Fruit fly (Drosophila melanogaster) whole organism, embryonic: ENCODE data around the gene CG10338.

ENCODE experiments used
- Aef1 ChIP-seq: fragments of 200-800 bp; sonication (Bioruptor generic); IDR thresholded peaks from 3 replicates; pipeline ENCODE4 v1.3.6; 2022; ENCODE audit warnings: missing biosample characterization, missing genetic modification characterization
- Bgb ChIP-seq: fragments of 200-800 bp; sonication (Bioruptor generic); IDR thresholded peaks from 2 replicates; pipeline ENCODE4 v1.3.6; 2022; ENCODE audit warnings: missing biosample characterization, missing genetic modification characterization; ENCODE audit not compliant: partially characterized antibody
- CG11247 ChIP-seq: fragments of 200-800 bp; sonication (Bioruptor generic); IDR thresholded peaks from 2 replicates; pipeline ENCODE4 v1.3.6; 2022; ENCODE audit warnings: missing biosample characterization, missing genetic modification characterization
- CG13296 ChIP-seq: fragments of 200-800 bp; sonication (Bioruptor generic); optimal IDR thresholded peaks from 3 replicates; lab custom pipeline; 2018; ENCODE audit warnings: missing biosample characterization, mild to moderate bottlenecking, missing genetic modification characterization
- CG17328 ChIP-seq: fragments of 200-800 bp; sonication (Bioruptor generic); IDR thresholded peaks from 2 replicates; pipeline ENCODE4 v1.3.6; 2022; ENCODE audit warnings: missing biosample characterization, missing genetic modification characterization
- CG17359 ChIP-seq: fragments of 200-800 bp; sonication (Bioruptor generic); optimal IDR thresholded peaks from 3 replicates; lab custom pipeline; 2018; ENCODE audit warnings: missing biosample characterization, mild to moderate bottlenecking, missing genetic modification characterization, moderate library complexity
- CG18619 ChIP-seq: fragments of 200-800 bp; sonication (Bioruptor generic); optimal IDR thresholded peaks from 3 replicates; lab custom pipeline; 2017; ENCODE audit warnings: missing biosample characterization, mild to moderate bottlenecking, missing genetic modification characterization
- CG30403 ChIP-seq: fragments of 200-800 bp; sonication (Bioruptor generic); optimal IDR thresholded peaks from 3 replicates; lab custom pipeline; 2016; ENCODE audit warnings: missing biosample characterization, missing genetic modification characterization
- CG31388 ChIP-seq: fragments of 200-800 bp; sonication (Bioruptor generic); optimal IDR thresholded peaks from 2 replicates; lab custom pipeline; 2016; ENCODE audit warnings: missing biosample characterization, missing genetic modification characterization
- CG3163 ChIP-seq: fragments of 200-800 bp; sonication (Bioruptor generic); optimal IDR thresholded peaks from 3 replicates; lab custom pipeline; 2016; ENCODE audit warnings: missing biosample characterization, missing genetic modification characterization
- CG4328 ChIP-seq: fragments of 200-800 bp; sonication (Bioruptor generic); optimal IDR thresholded peaks from 3 replicates; lab custom pipeline; 2017; ENCODE audit warnings: missing biosample characterization, missing genetic modification reagents, missing genetic modification characterization
- CG4617 ChIP-seq: fragments of 200-800 bp; sonication (Bioruptor generic); optimal IDR thresholded peaks from 3 replicates; lab custom pipeline; 2016; ENCODE audit warnings: missing biosample characterization, missing genetic modification characterization, borderline replicate concordance
- CG7271 ChIP-seq: fragments of 200-800 bp; sonication (Bioruptor generic); optimal IDR thresholded peaks from 2 replicates; lab custom pipeline; 2018; ENCODE audit warnings: missing biosample characterization, mild to moderate bottlenecking, missing genetic modification characterization, moderate library complexity
- CG7839 ChIP-seq: fragments of 200-800 bp; sonication (Bioruptor generic); optimal IDR thresholded peaks from 3 replicates; lab custom pipeline; 2018; ENCODE audit warnings: missing biosample characterization, mild to moderate bottlenecking, missing genetic modification characterization, moderate library complexity
- CG8944 ChIP-seq: fragments of 200-800 bp; sonication (Bioruptor generic); optimal IDR thresholded peaks from 3 replicates; lab custom pipeline; 2016; ENCODE audit warnings: missing biosample characterization, missing genetic modification characterization
- CG9215 ChIP-seq: fragments of 200-800 bp; sonication (Bioruptor generic); IDR thresholded peaks from 2 replicates; pipeline ENCODE4 v1.3.6; 2022; ENCODE audit warnings: missing biosample characterization, missing genetic modification characterization
- CG9727 ChIP-seq: fragments of 200-800 bp; sonication (Bioruptor generic); optimal IDR thresholded peaks from 3 replicates; lab custom pipeline; 2017; ENCODE audit warnings: missing biosample characterization, mild to moderate bottlenecking, missing genetic modification characterization
- Camta ChIP-seq: fragments of 200-800 bp; sonication (Bioruptor generic); optimal IDR thresholded peaks from 2 replicates; lab custom pipeline; 2016; ENCODE audit warnings: missing biosample characterization, missing genetic modification characterization
- D ChIP-seq, 2 experiments: fragments of 200-800 bp in 1 of 2; fragments of >200 bp in 1 of 2; sonication (Bioruptor generic) in 1 of 2; optimal IDR thresholded peaks; 2 replicates in 1 of 2; 3 replicates in 1 of 2; lab custom pipeline; 2017; ENCODE audit warnings: mild to moderate bottlenecking in 1 of 2, missing biosample characterization in 1 of 2, missing genetic modification characterization in 1 of 2, missing genetic modification reagents in 1 of 2
- Dll ChIP-seq: fragments of 200-800 bp; sonication (Bioruptor generic); IDR thresholded peaks from 4 replicates; pipeline ENCODE4 v1.3.6; 2022; ENCODE audit warnings: missing biosample characterization, missing genetic modification characterization; ENCODE audit not compliant: partially characterized antibody
- Fer1 ChIP-seq: fragments of 200-800 bp; sonication (Bioruptor generic); optimal IDR thresholded peaks from 2 replicates; lab custom pipeline; 2017; ENCODE audit warnings: missing biosample characterization, mild to moderate bottlenecking, missing genetic modification characterization
- Mes4 ChIP-seq: fragments of 200-800 bp; sonication (Bioruptor generic); optimal IDR thresholded peaks from 2 replicates; lab custom pipeline; 2016; ENCODE audit warnings: missing biosample characterization, missing genetic modification characterization
- Myb ChIP-seq: fragments of 200-800 bp; sonication (Bioruptor generic); optimal IDR thresholded peaks from 2 replicates; lab custom pipeline; 2016; ENCODE audit warnings: missing biosample characterization, missing genetic modification characterization
- Nf-YA ChIP-seq: fragments of 200-800 bp; sonication (Bioruptor generic); IDR thresholded peaks from 2 replicates; pipeline ENCODE4 v1.3.6; 2022; ENCODE audit warnings: missing biosample characterization, missing genetic modification characterization
- Oaz ChIP-seq: fragments of 200-800 bp; sonication (Bioruptor generic); IDR thresholded peaks from 2 replicates; pipeline ENCODE4 v1.3.6; 2022; ENCODE audit warnings: missing biosample characterization, missing genetic modification characterization
- Rfx ChIP-seq: fragments of 200-800 bp; sonication (Bioruptor generic); IDR thresholded peaks from 2 replicates; pipeline ENCODE4 v1.3.6; 2022; ENCODE audit warnings: missing biosample characterization, missing genetic modification characterization
- Six4 ChIP-seq: fragments of 200-800 bp; sonication (Bioruptor generic); optimal IDR thresholded peaks from 2 replicates; lab custom pipeline; 2016; ENCODE audit warnings: missing biosample characterization, missing genetic modification characterization
- Trl ChIP-seq, 3 experiments: fragments of >200 bp in 2 of 3; fragments of 200-800 bp in 1 of 3; sonication (Bioruptor generic) in 1 of 3; optimal IDR thresholded peaks; 2 replicates in 1 of 3; 3 replicates in 2 of 3; lab custom pipeline; 2016 to 2017; ENCODE audit warnings: missing biosample characterization in 1 of 3, missing genetic modification characterization in 1 of 3
- Usf ChIP-seq: fragments of 200-800 bp; sonication (Bioruptor generic); optimal IDR thresholded peaks from 2 replicates; lab custom pipeline; 2017; ENCODE audit warnings: missing genotype, missing biosample characterization, missing genetic modification characterization
- Xbp1 ChIP-seq: fragments of 200-800 bp; sonication (Bioruptor generic); optimal IDR thresholded peaks from 3 replicates; lab custom pipeline; 2016; ENCODE audit warnings: missing biosample characterization, mild to moderate bottlenecking, missing genetic modification characterization
- YL-1 ChIP-seq: fragments of 200-800 bp; sonication (Bioruptor generic); optimal IDR thresholded peaks from 3 replicates; lab custom pipeline; 2017; ENCODE audit warnings: missing biosample characterization, mild to moderate bottlenecking, missing genetic modification characterization
- al ChIP-seq: fragments of 200-800 bp; sonication (Bioruptor generic); IDR thresholded peaks from 2 replicates; pipeline ENCODE4 v1.3.6; 2022; ENCODE audit warnings: missing biosample characterization, missing genetic modification characterization
- aop ChIP-seq: fragments of 200-800 bp; sonication (Bioruptor generic); IDR thresholded peaks from 2 replicates; pipeline ENCODE4 v1.3.6; 2022; ENCODE audit warnings: missing biosample characterization, missing genetic modification characterization
- ap ChIP-seq: fragments of 200-800 bp; sonication (Bioruptor generic); IDR thresholded peaks from 2 replicates; pipeline ENCODE4 v1.3.6; 2022; ENCODE audit warnings: missing biosample characterization, missing genetic modification characterization
- ara ChIP-seq: fragments of 200-800 bp; sonication (Bioruptor generic); IDR thresholded peaks from 2 replicates; pipeline ENCODE4 v1.3.6; 2022; ENCODE audit warnings: missing biosample characterization, missing genetic modification characterization
- bab2 ChIP-seq: fragments of 200-800 bp; sonication (Bioruptor generic); optimal IDR thresholded peaks from 2 replicates; lab custom pipeline; 2016; ENCODE audit warnings: missing biosample characterization, missing genetic modification characterization
- cato ChIP-seq: fragments of 200-800 bp; sonication (Bioruptor generic); optimal IDR thresholded peaks from 2 replicates; lab custom pipeline; 2016; ENCODE audit warnings: missing biosample characterization, missing genetic modification characterization, borderline replicate concordance
- chm ChIP-seq: fragments of 200-800 bp; sonication (Bioruptor generic); IDR thresholded peaks from 2 replicates; pipeline ENCODE4 v1.3.6; 2022; ENCODE audit warnings: missing biosample characterization, missing genetic modification characterization
- ems ChIP-seq: fragments of 200-800 bp; sonication (Bioruptor generic); optimal IDR thresholded peaks from 3 replicates; lab custom pipeline; 2016; ENCODE audit warnings: missing biosample characterization, missing genetic modification characterization
- gce ChIP-seq: fragments of 200-800 bp; sonication (Bioruptor generic); IDR thresholded peaks from 3 replicates; pipeline ENCODE4 v1.3.6; 2022; ENCODE audit warnings: missing biosample characterization, missing genetic modification characterization
- nmo ChIP-seq: fragments of 200-800 bp; sonication (Bioruptor generic); optimal IDR thresholded peaks from 2 replicates; lab custom pipeline; 2018; ENCODE audit warnings: missing biosample characterization, mild to moderate bottlenecking, missing genetic modification characterization, moderate library complexity
- odd ChIP-seq: fragments of 200-800 bp; sonication (Bioruptor generic); optimal IDR thresholded peaks from 2 replicates; lab custom pipeline; 2017; ENCODE audit warnings: missing biosample characterization, mild to moderate bottlenecking, missing genetic modification characterization
- pho ChIP-seq: fragments of 200-800 bp; sonication (Bioruptor generic); optimal IDR thresholded peaks from 2 replicates; lab custom pipeline; 2016; ENCODE audit warnings: missing biosample characterization, missing genetic modification characterization
- pros ChIP-seq: fragments of 200-800 bp; sonication (Bioruptor generic); optimal IDR thresholded peaks from 3 replicates; lab custom pipeline; 2019; ENCODE audit warnings: missing biosample characterization, mild to moderate bottlenecking, missing genetic modification characterization, moderate library complexity
- run ChIP-seq: fragments of 200-800 bp; sonication (Bioruptor generic); optimal IDR thresholded peaks from 3 replicates; lab custom pipeline; 2018; ENCODE audit warnings: missing biosample characterization, mild to moderate bottlenecking, missing genetic modification characterization
- sisA ChIP-seq: fragments of 200-800 bp; sonication (Bioruptor generic); IDR thresholded peaks from 2 replicates; pipeline ENCODE4 v1.3.6; 2022; ENCODE audit warnings: missing biosample characterization, missing genetic modification characterization
- slbo ChIP-seq: fragments of 200-800 bp; sonication (Bioruptor generic); IDR thresholded peaks from 2 replicates; pipeline ENCODE4 v1.3.6; 2022; ENCODE audit warnings: missing biosample characterization, missing genetic modification characterization
- tap ChIP-seq: fragments of 200-800 bp; optimal IDR thresholded peaks from 3 replicates; lab custom pipeline; 2019; ENCODE audit warnings: missing biosample characterization, mild to moderate bottlenecking, missing genetic modification characterization, moderate library complexity
- vnd ChIP-seq: fragments of 200-800 bp; sonication (Bioruptor generic); IDR thresholded peaks from 3 replicates; pipeline ENCODE4 v1.3.6; 2022; ENCODE audit warnings: missing biosample characterization, missing genetic modification characterization; ENCODE audit not compliant: partially characterized antibody
- wdn ChIP-seq: fragments of 200-800 bp; sonication (Bioruptor generic); IDR thresholded peaks from 2 replicates; pipeline ENCODE4 v1.3.6; 2022; ENCODE audit warnings: missing biosample characterization, missing genetic modification characterization

CG10338 gene

DNA sequence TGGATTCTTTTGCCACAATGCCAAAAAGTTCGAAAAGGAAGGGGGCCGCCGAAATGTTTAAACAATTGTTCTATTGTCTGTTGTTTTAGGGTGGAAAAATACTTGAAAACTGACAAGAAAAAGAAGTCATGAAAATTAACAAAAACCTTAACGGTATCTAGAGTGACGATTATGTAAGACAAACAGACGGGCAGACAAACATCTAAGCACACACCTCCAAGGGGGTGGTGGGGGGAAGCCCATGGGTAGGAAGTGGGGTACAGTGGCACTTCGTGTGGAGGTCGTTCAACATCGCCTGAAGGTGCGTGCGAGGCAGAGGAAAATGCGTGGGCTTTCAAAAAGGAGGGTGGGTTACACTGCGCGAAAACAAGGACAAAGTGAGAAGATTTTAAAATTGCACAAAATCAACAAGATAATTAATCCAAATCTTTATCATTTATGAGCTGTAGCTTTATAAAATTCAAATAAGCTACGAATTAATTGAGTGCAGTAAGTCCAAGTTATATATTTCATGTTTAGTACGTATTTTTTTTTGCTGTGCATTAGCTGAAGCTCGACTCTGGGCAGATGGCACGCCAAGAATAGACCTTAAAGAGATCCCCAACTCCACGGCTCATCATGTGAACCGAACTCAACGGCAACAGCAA, 22.0 kb downstream of the CG10338 start (continued):
- TF ChIP-seq Xbp1 (GFP tag; lab: Kevin White, UChicago), result peak; percentile 1
- no peak for TF ChIP-seq wdn
- peak; percentile 30 for TF ChIP-seq sisA (GFP tag; lab: Robert Waterston, UW)
- no peak for TF ChIP-seq CG3163 (GFP tag; lab: Kevin White, UChicago)
- TF ChIP-seq gce, result no peak
- TF ChIP-seq bab2, result no peak
- TF ChIP-seq CG30403 (GFP tag; lab: Kevin White, UChicago), result peak; percentile 11
- no peak for TF ChIP-seq Mes4 (GFP tag; lab: Kevin White, UChicago)
- no peak for TF ChIP-seq nmo (GFP tag; lab: Kevin White, UChicago)
- no peak for TF ChIP-seq pho (GFP tag; lab: Kevin White, UChicago)
- TF ChIP-seq Nf-YA, result 0 out of 2 replicates have a peak, but pooled peaks have one; percentile 18
- TF ChIP-seq CG9215 (GFP tag; lab: Robert Waterston, UW), result no peak
- no peak for TF ChIP-seq CG17328 (GFP tag; lab: Robert Waterston, UW)
- TF ChIP-seq odd (GFP tag; lab: Kevin White, UChicago), result peak; percentile 6
- no peak for TF ChIP-seq Six4 (GFP tag; lab: Kevin White, UChicago)
- no peak for TF ChIP-seq Trl (optimal IDR thresholded peaks at IDR 0.05; lab: Kevin White, UChicago)
- no peak for TF ChIP-seq Trl (GFP tag; optimal IDR thresholded peaks at IDR 0.05; lab: Kevin White, UChicago)
- no peak for TF ChIP-seq Usf (GFP tag; lab: Kevin White, UChicago)
- no peak for TF ChIP-seq Myb (GFP tag; lab: Kevin White, UChicago)
- TF ChIP-seq ap, result no peak
- TF ChIP-seq Aef1 (GFP tag; lab: Robert Waterston, UW), result no peak
- no peak for TF ChIP-seq Camta (GFP tag; lab: Kevin White, UChicago)
- no peak for TF ChIP-seq CG8944 (GFP tag; lab: Kevin White, UChicago)
- no peak for TF ChIP-seq CG4328 (GFP tag; lab: Kevin White, UChicago)
- TF ChIP-seq cato (GFP tag; lab: Kevin White, UChicago), result no peak
- no peak for TF ChIP-seq ems
- TF ChIP-seq CG13296 (GFP tag; lab: Kevin White, UChicago), result no peak
- no peak for TF ChIP-seq CG7271
- TF ChIP-seq Rfx (GFP tag; lab: Robert Waterston, UW), result peak; percentile 19; the same call in 1 of the 2 replicates
- no peak for TF ChIP-seq Fer1 (GFP tag; lab: Kevin White, UChicago)
- no peak for TF ChIP-seq slbo (GFP tag; lab: Robert Waterston, UW)
- no peak for TF ChIP-seq tap (tag; lab: Kevin White, UChicago)
- TF ChIP-seq vnd (GFP tag; lab: Robert Waterston, UW), result no peak
- no peak for TF ChIP-seq ara (GFP tag; lab: Robert Waterston, UW)
- no peak for TF ChIP-seq CG7839 (tag; lab: Kevin White, UChicago)
- TF ChIP-seq Oaz (GFP tag; lab: Robert Waterston, UW), result no peak
- TF ChIP-seq Dll (GFP tag; lab: Robert Waterston, UW), result no peak
- TF ChIP-seq CG17359 (tag; lab: Kevin White, UChicago), result peak; percentile 18
- TF ChIP-seq CG11247 (GFP tag; lab: Robert Waterston, UW), result no peak; the same call in 1 of the 2 replicates
- TF ChIP-seq pros, result no peak
- no peak for TF ChIP-seq CG31388 (GFP tag; lab: Kevin White, UChicago)
- 0 out of 2 replicates have a peak, but pooled peaks have one; percentile 34 for TF ChIP-seq aop (GFP tag; lab: Robert Waterston, UW)
- 0 out of 2 replicates have a peak, but pooled peaks have one; percentile 23 for TF ChIP-seq chm (GFP tag; lab: Robert Waterston, UW)
- no peak for TF ChIP-seq Bgb (GFP tag; lab: Robert Waterston, UW)
- TF ChIP-seq CG9727 (GFP tag; lab: Kevin White, UChicago), result no peak
- no peak for TF ChIP-seq run (tag; lab: Kevin White, UChicago)
- no peak for TF ChIP-seq CG18619
- no peak for TF ChIP-seq al (GFP tag; lab: Robert Waterston, UW)
- no peak for TF ChIP-seq D (optimal IDR thresholded peaks at IDR 0.05; lab: Kevin White, UChicago)
- no peak for TF ChIP-seq D (GFP tag; optimal IDR thresholded peaks at IDR 0.05; lab: Kevin White, UChicago)
- TF ChIP-seq CG4617 (GFP tag; lab: Kevin White, UChicago), result no peak
- no peak for TF ChIP-seq YL-1 (GFP tag; lab: Kevin White, UChicago)
